Fruit fly (Drosophila melanogaster) whole organism, embryonic: ENCODE measurements around the gene CG31974.

Experiments
- ATbp ChIP-seq: fragments of 200-800 bp; sonication (Bioruptor generic); optimal IDR thresholded peaks from 2 replicates; lab custom pipeline; 2017; ENCODE audit warnings: missing biosample characterization, mild to moderate bottlenecking, missing genetic modification characterization, missing genetic modification reagents
- CG10267 ChIP-seq: fragments of 200-800 bp; sonication (Bioruptor generic); optimal IDR thresholded peaks from 2 replicates; lab custom pipeline; 2018; ENCODE audit warnings: missing biosample characterization, mild to moderate bottlenecking, missing genetic modification characterization, moderate library complexity
- CG10565 ChIP-seq: fragments of 200-800 bp; sonication (Bioruptor generic); optimal IDR thresholded peaks from 3 replicates; lab custom pipeline; 2016; ENCODE audit warnings: missing biosample characterization, mild to moderate bottlenecking, missing genetic modification characterization
- CG10654 ChIP-seq: fragments of 200-800 bp; sonication (Bioruptor generic); optimal IDR thresholded peaks from 2 replicates; lab custom pipeline; 2016; ENCODE audit warnings: missing biosample characterization, missing genetic modification characterization
- CG11504 ChIP-seq: fragments of 200-800 bp; sonication (Bioruptor generic); optimal IDR thresholded peaks from 3 replicates; lab custom pipeline; 2019; ENCODE audit warnings: missing biosample characterization, mild to moderate bottlenecking, missing genetic modification characterization, moderate library complexity
- CG12219 ChIP-seq: fragments of 200-800 bp; sonication (Bioruptor generic); optimal IDR thresholded peaks from 3 replicates; lab custom pipeline; 2018; ENCODE audit warnings: missing biosample characterization, mild to moderate bottlenecking, missing genetic modification characterization
- CG14050 ChIP-seq: fragments of 200-800 bp; sonication (Bioruptor generic); IDR thresholded peaks from 3 replicates; pipeline ENCODE4 v1.3.6; 2022; ENCODE audit warnings: missing biosample characterization, missing genetic modification characterization
- CG1792 ChIP-seq: fragments of 200-800 bp; sonication (Bioruptor generic); optimal IDR thresholded peaks from 2 replicates; lab custom pipeline; 2016; ENCODE audit warnings: missing biosample characterization, missing genetic modification characterization
- CG30020 ChIP-seq: fragments of 200-800 bp; optimal IDR thresholded peaks from 2 replicates; lab custom pipeline; 2019; ENCODE audit warnings: missing biosample characterization, mild to moderate bottlenecking, missing genetic modification characterization, moderate library complexity
- CG31224 ChIP-seq: fragments of 200-800 bp; sonication (Bioruptor generic); IDR thresholded peaks from 2 replicates; pipeline ENCODE4 v1.3.6; 2022; ENCODE audit warnings: missing biosample characterization, missing genetic modification characterization
- CG33213 ChIP-seq: fragments of 200-800 bp; sonication (Bioruptor generic); optimal IDR thresholded peaks from 3 replicates; lab custom pipeline; 2016; ENCODE audit warnings: missing biosample characterization, missing genetic modification characterization
- CG34422 ChIP-seq: fragments of 200-800 bp; sonication (Bioruptor generic); IDR thresholded peaks from 3 replicates; pipeline ENCODE4 v1.3.6; 2022; ENCODE audit warnings: missing biosample characterization, missing genetic modification characterization
- CG4360 ChIP-seq: fragments of 200-800 bp; sonication (Bioruptor generic); IDR thresholded peaks from 2 replicates; pipeline ENCODE4 v1.3.6; 2022; ENCODE audit warnings: missing biosample characterization, missing genetic modification characterization
- CG6175 ChIP-seq: fragments of 200-800 bp; sonication (Bioruptor generic); IDR thresholded peaks from 3 replicates; pipeline ENCODE4 v1.3.6; 2022; ENCODE audit warnings: missing biosample characterization, missing genetic modification characterization
- CG8089 ChIP-seq: fragments of 200-800 bp; sonication (Bioruptor generic); optimal IDR thresholded peaks from 3 replicates; lab custom pipeline; 2016; ENCODE audit warnings: missing biosample characterization, missing genetic modification characterization
- CG8765 ChIP-seq: fragments of 200-800 bp; sonication (Bioruptor generic); IDR thresholded peaks from 2 replicates; pipeline ENCODE4 v1.3.6; 2022; ENCODE audit warnings: missing biosample characterization, missing genetic modification characterization
- Dad ChIP-seq: fragments of 200-800 bp; sonication (Bioruptor generic); optimal IDR thresholded peaks from 3 replicates; lab custom pipeline; 2016; ENCODE audit warnings: missing biosample characterization, missing genetic modification characterization
- Deaf1 ChIP-seq: fragments of 200-800 bp; optimal IDR thresholded peaks from 3 replicates; lab custom pipeline; 2019; ENCODE audit warnings: missing biosample characterization, mild to moderate bottlenecking, missing genetic modification characterization, moderate library complexity
- Hand ChIP-seq: fragments of 200-800 bp; sonication (Bioruptor generic); optimal IDR thresholded peaks from 2 replicates; lab custom pipeline; 2017; ENCODE audit warnings: mild to moderate bottlenecking, missing biosample characterization, missing genetic modification reagents, missing genetic modification characterization
- Hmr ChIP-seq: fragments of 200-800 bp; sonication (Bioruptor generic); optimal IDR thresholded peaks from 3 replicates; lab custom pipeline; 2017; ENCODE audit warnings: mild to moderate bottlenecking, missing biosample characterization, missing genetic modification reagents, missing genetic modification characterization
- Hr51 ChIP-seq, 2 experiments: fragments of 200-800 bp; sonication (Bioruptor generic); optimal IDR thresholded peaks; 2 replicates in 1 of 2; 3 replicates in 1 of 2; lab custom pipeline; 2016 to 2018; ENCODE audit warnings: missing biosample characterization in 2 of 2, missing genetic modification characterization in 2 of 2, mild to moderate bottlenecking in 1 of 2, moderate library complexity in 1 of 2
- MBD-R2 ChIP-seq: fragments of 200-800 bp; sonication (Bioruptor generic); IDR thresholded peaks from 2 replicates; pipeline ENCODE4 v1.3.6; 2022; ENCODE audit warnings: missing biosample characterization, missing genetic modification characterization
- Max ChIP-seq: fragments of 200-800 bp; sonication (Bioruptor generic); optimal IDR thresholded peaks from 2 replicates; lab custom pipeline; 2016; ENCODE audit warnings: missing biosample characterization, mild to moderate bottlenecking, missing genetic modification characterization
- NC2β ChIP-seq: fragments of 200-800 bp; sonication (Bioruptor generic); optimal IDR thresholded peaks from 2 replicates; lab custom pipeline; 2016; ENCODE audit warnings: missing biosample characterization, missing genetic modification characterization
- Nf-YC ChIP-seq: fragments of 200-800 bp; optimal IDR thresholded peaks from 3 replicates; lab custom pipeline; 2019; ENCODE audit warnings: missing biosample characterization, mild to moderate bottlenecking, missing genetic modification characterization, moderate library complexity
- Spps ChIP-seq: fragments of 200-800 bp; sonication (Bioruptor generic); optimal IDR thresholded peaks from 2 replicates; lab custom pipeline; 2018; ENCODE audit warnings: missing biosample characterization, mild to moderate bottlenecking, missing genetic modification characterization
- YL-1 ChIP-seq: fragments of 200-800 bp; sonication (Bioruptor generic); optimal IDR thresholded peaks from 3 replicates; lab custom pipeline; 2017; ENCODE audit warnings: missing biosample characterization, mild to moderate bottlenecking, missing genetic modification characterization
- ab ChIP-seq: fragments of 200-800 bp; sonication (Bioruptor generic); optimal IDR thresholded peaks from 2 replicates; lab custom pipeline; 2016; ENCODE audit warnings: missing biosample characterization, missing genetic modification characterization
- ato ChIP-seq: fragments of 200-800 bp; sonication (Bioruptor generic); IDR thresholded peaks from 2 replicates; pipeline ENCODE4 v1.3.6; 2022; ENCODE audit warnings: missing biosample characterization, missing genetic modification characterization; ENCODE audit not compliant: partially characterized antibody
- az2 ChIP-seq: fragments of 200-800 bp; sonication (Bioruptor generic); optimal IDR thresholded peaks from 3 replicates; lab custom pipeline; 2016; ENCODE audit warnings: missing biosample characterization, missing genetic modification characterization
- cad ChIP-seq: fragments of >200 bp; optimal IDR thresholded peaks from 2 replicates; lab custom pipeline; 2017; ENCODE audit warnings: missing biosample characterization, missing genetic modification characterization
- chinmo ChIP-seq: fragments of 200-800 bp; sonication (Bioruptor generic); IDR thresholded peaks from 4 replicates; pipeline ENCODE4 v1.3.6; 2022; ENCODE audit warnings: missing biosample characterization, missing genetic modification characterization; ENCODE audit not compliant: partially characterized antibody
- corto ChIP-seq: fragments of 200-800 bp; sonication (Bioruptor generic); optimal IDR thresholded peaks from 2 replicates; lab custom pipeline; 2016; ENCODE audit warnings: missing biosample characterization, mild to moderate bottlenecking, missing genetic modification characterization, moderate library complexity
- crp ChIP-seq, 2 experiments: fragments of 200-800 bp; sonication (Bioruptor generic); optimal IDR thresholded peaks; 2 replicates in 1 of 2; 3 replicates in 1 of 2; lab custom pipeline; 2017; ENCODE audit warnings: missing biosample characterization in 2 of 2, missing genetic modification characterization in 2 of 2, mild to moderate bottlenecking in 1 of 2, moderate library complexity in 1 of 2
- ewg ChIP-seq: fragments of 200-800 bp; sonication (Bioruptor generic); optimal IDR thresholded peaks from 3 replicates; lab custom pipeline; 2017; ENCODE audit warnings: mild to moderate bottlenecking, missing biosample characterization, missing genetic modification reagents, missing genetic modification characterization
- eyg ChIP-seq: fragments of 200-800 bp; sonication (Bioruptor generic); optimal IDR thresholded peaks from 3 replicates; lab custom pipeline; 2016; ENCODE audit warnings: missing biosample characterization, missing genetic modification characterization
- gem ChIP-seq: fragments of 200-800 bp; sonication (Bioruptor generic); optimal IDR thresholded peaks from 2 replicates; lab custom pipeline; 2019; ENCODE audit warnings: missing biosample characterization, mild to moderate bottlenecking, missing genetic modification characterization, moderate library complexity
- lbe ChIP-seq: fragments of 200-800 bp; sonication (Bioruptor generic); optimal IDR thresholded peaks from 2 replicates; lab custom pipeline; 2016; ENCODE audit warnings: missing biosample characterization, mild to moderate bottlenecking, missing genetic modification characterization
- nau ChIP-seq: fragments of 200-800 bp; sonication (Bioruptor generic); optimal IDR thresholded peaks from 3 replicates; lab custom pipeline; 2017; ENCODE audit warnings: missing biosample characterization, mild to moderate bottlenecking, missing genetic modification characterization, missing genetic modification reagents
- nerfin-1 ChIP-seq: fragments of 200-800 bp; sonication (Bioruptor generic); optimal IDR thresholded peaks from 3 replicates; lab custom pipeline; 2019; ENCODE audit warnings: missing biosample characterization, mild to moderate bottlenecking, missing genetic modification characterization, moderate library complexity
- nom ChIP-seq: fragments of 200-800 bp; sonication (Bioruptor generic); optimal IDR thresholded peaks from 2 replicates; lab custom pipeline; 2017; ENCODE audit warnings: missing biosample characterization, missing genetic modification characterization, mild to moderate bottlenecking, moderate library complexity, missing genetic modification reagents
- pho ChIP-seq: fragments of 200-800 bp; sonication (Bioruptor generic); optimal IDR thresholded peaks from 2 replicates; lab custom pipeline; 2016; ENCODE audit warnings: missing biosample characterization, missing genetic modification characterization
- sc ChIP-seq, 3 experiments: fragments of >200 bp in 2 of 3; fragments of 200-800 bp in 1 of 3; sonication (Bioruptor generic) in 1 of 3; optimal IDR thresholded peaks; 2 replicates in 2 of 3; 3 replicates in 1 of 3; lab custom pipeline; 2017; ENCODE audit warnings: mild to moderate bottlenecking in 1 of 3, missing biosample characterization in 1 of 3, missing genetic modification characterization in 1 of 3, missing genetic modification reagents in 1 of 3
- seq ChIP-seq: fragments of 200-800 bp; sonication (Bioruptor generic); IDR thresholded peaks from 2 replicates; pipeline ENCODE4 v1.3.6; 2022; ENCODE audit warnings: missing biosample characterization, missing genetic modification characterization
- slbo ChIP-seq: fragments of 200-800 bp; sonication (Bioruptor generic); IDR thresholded peaks from 2 replicates; pipeline ENCODE4 v1.3.6; 2022; ENCODE audit warnings: missing biosample characterization, missing genetic modification characterization
- tap ChIP-seq: fragments of 200-800 bp; optimal IDR thresholded peaks from 3 replicates; lab custom pipeline; 2019; ENCODE audit warnings: missing biosample characterization, mild to moderate bottlenecking, missing genetic modification characterization, moderate library complexity
- unpg ChIP-seq: fragments of 200-800 bp; sonication (Bioruptor generic); optimal IDR thresholded peaks from 3 replicates; lab custom pipeline; 2018; ENCODE audit warnings: missing biosample characterization, mild to moderate bottlenecking, missing genetic modification characterization, moderate library complexity
- usp ChIP-seq: fragments of >200 bp; optimal IDR thresholded peaks from 2 replicates; lab custom pipeline; 2017; ENCODE audit warnings: missing biosample characterization, missing genetic modification characterization

CG31974 gene

dm6 chr2L:182360-183144 lies 39.7 kb upstream of the CG31974 start (continued):
- no peak for TF ChIP-seq sc (optimal IDR thresholded peaks at IDR 0.05; lab: Kevin White, UChicago)
- no peak for TF ChIP-seq sc (GFP tag; optimal IDR thresholded peaks at IDR 0.05; lab: Kevin White, UChicago)
- TF ChIP-seq eyg (GFP tag; lab: Kevin White, UChicago), result no peak
- no peak for TF ChIP-seq CG12219 (GFP tag; lab: Kevin White, UChicago)
- peak; percentile 54 for TF ChIP-seq corto
- TF ChIP-seq lbe (GFP tag; lab: Kevin White, UChicago), result peak; percentile 33
- peak in 1 of 2 experiments; percentile 8 for TF ChIP-seq Hr51 (GFP tag; optimal IDR thresholded peaks at IDR 0.05; lab: Kevin White, UChicago)
- no peak for TF ChIP-seq gem (tag; lab: Kevin White, UChicago)
- 0 out of 4 replicates have a peak, but pooled peaks have one; percentile 75 for TF ChIP-seq chinmo (GFP tag; lab: Robert Waterston, UW)
- no peak for TF ChIP-seq nau (GFP tag; lab: Kevin White, UChicago)
- TF ChIP-seq az2 (GFP tag; lab: Kevin White, UChicago), result no peak
- no peak for TF ChIP-seq Nf-YC (tag; lab: Kevin White, UChicago)
- TF ChIP-seq CG10565 (GFP tag; lab: Kevin White, UChicago), result no peak
- TF ChIP-seq Spps, result no peak
- TF ChIP-seq Hand (GFP tag; lab: Kevin White, UChicago), result no peak
- TF ChIP-seq CG8089, result no peak
- TF ChIP-seq CG30020 (tag; lab: Kevin White, UChicago), result no peak
- no peak for TF ChIP-seq CG34422
- TF ChIP-seq YL-1 (GFP tag; lab: Kevin White, UChicago), result peak; percentile 25
- no peak for TF ChIP-seq CG1792 (GFP tag; lab: Kevin White, UChicago)
- no peak for TF ChIP-seq CG4360 (GFP tag; lab: Robert Waterston, UW)
- TF ChIP-seq usp (GFP tag; lab: Kevin White, UChicago), result no peak
- no peak for TF ChIP-seq CG14050 (GFP tag; lab: Robert Waterston, UW)
- no peak for TF ChIP-seq CG33213 (GFP tag; lab: Kevin White, UChicago)
- peak; percentile 3 for TF ChIP-seq CG10267
- no peak for TF ChIP-seq CG8765 (GFP tag; lab: Robert Waterston, UW)
- TF ChIP-seq unpg (GFP tag; lab: Kevin White, UChicago), result no peak
- peak; percentile 55 for TF ChIP-seq CG11504 (tag; lab: Kevin White, UChicago)
- peak; percentile 45; the same call in 1 of the 2 replicates for TF ChIP-seq MBD-R2 (GFP tag; lab: Robert Waterston, UW)
- TF ChIP-seq crp (GFP tag; optimal IDR thresholded peaks at IDR 0.05; lab: Kevin White, UChicago), result no peak
- TF ChIP-seq Dad (GFP tag; lab: Kevin White, UChicago), result no peak
- TF ChIP-seq nom (GFP tag; lab: Kevin White, UChicago), result peak; percentile 90
- TF ChIP-seq ewg, result no peak
- TF ChIP-seq slbo (GFP tag; lab: Robert Waterston, UW), result no peak
- no peak for TF ChIP-seq CG10654 (GFP tag; lab: Kevin White, UChicago)
- no peak for TF ChIP-seq NC2β (GFP tag; lab: Kevin White, UChicago)
- no peak for TF ChIP-seq CG31224 (GFP tag; lab: Robert Waterston, UW)
- peak; percentile 38 for TF ChIP-seq nerfin-1 (tag; lab: Kevin White, UChicago)
- no peak for TF ChIP-seq ab
- TF ChIP-seq Hmr (GFP tag; lab: Kevin White, UChicago), result peak; percentile 48
- TF ChIP-seq seq (GFP tag; lab: Robert Waterston, UW), result no peak
- TF ChIP-seq CG6175 (GFP tag; lab: Robert Waterston, UW), result no peak
- no peak for TF ChIP-seq ATbp (GFP tag; lab: Kevin White, UChicago)
- TF ChIP-seq Max (GFP tag; lab: Kevin White, UChicago), result peak; percentile 41
- no peak for TF ChIP-seq Deaf1 (tag; lab: Kevin White, UChicago)
- TF ChIP-seq pho (GFP tag; lab: Kevin White, UChicago), result no peak
- TF ChIP-seq tap (tag; lab: Kevin White, UChicago), result no peak
- TF ChIP-seq ato, result peak; percentile 20; the same call in 1 of the 2 replicates
- TF ChIP-seq cad (GFP tag; lab: Kevin White, UChicago), result no peak
